Worm (Caenorhabditis elegans) whole organism, midembryonic: ENCODE data around the gene R13A1.10.

ENCODE experiments used
- T22C8.4 ChIP-seq: fragments of 200-800 bp; sonication (Bioruptor generic); IDR thresholded peaks from 2 replicates; pipeline ENCODE4 v1.3.6; 2022; ENCODE audit warnings: missing genetic modification characterization, missing compliant biosample characterization
- klf-2 ChIP-seq: fragments of 200-800 bp; sonication (Bioruptor generic); conservative IDR thresholded peaks from 2 replicates; pipeline ENCODE4 v1.3.6; 2022; ENCODE audit warnings: missing genetic modification reagents, missing genetic modification characterization, missing compliant biosample characterization
- med-1 ChIP-seq: sonication (generic microtip); optimal IDR thresholded peaks from 2 replicates; lab custom pipeline; 2017; ENCODE audit warnings: missing genetic modification characterization, mild to moderate bottlenecking, missing compliant biosample characterization, antibody characterized with exemption, missing genetic modification reagents; ENCODE audit not compliant: insufficient read depth
- ref-1 ChIP-seq: fragments of 200-800 bp; sonication (Bioruptor generic); conservative IDR thresholded peaks from 2 replicates; pipeline ENCODE4 v1.3.6; 2022; ENCODE audit warnings: missing genetic modification reagents, missing genetic modification characterization, missing compliant biosample characterization
- tab-1 ChIP-seq: fragments of 200-800 bp; sonication (Bioruptor generic); IDR thresholded peaks from 2 replicates; pipeline ENCODE4 v1.3.6; 2022; ENCODE audit warnings: missing genetic modification characterization, missing compliant biosample characterization
- ztf-23 ChIP-seq: fragments of 200-800 bp; sonication (Bioruptor generic); IDR thresholded peaks from 2 replicates; pipeline ENCODE4 v1.3.6; 2022; ENCODE audit warnings: missing genetic modification reagents, missing genetic modification characterization, missing compliant biosample characterization

- TF ChIP-seq ztf-23 (GFP tag; lab: Robert Waterston, UW) (no peak), med-1 (GFP tag; lab: Kevin White, UChicago) (no peak), tab-1 (no peak), ref-1 (GFP tag; lab: Robert Waterston, UW) (no peak), T22C8.4 (GFP tag; lab: Robert Waterston, UW) (no peak), klf-2 (no peak)
Observed at ce11 chrIV:7205969-7206368, 21.0 kb downstream of the R13A1.10 start, which contains the start of gene kcc-1.
